Worm (Caenorhabditis elegans): Measurements from ENCODE around the gene Y57A10C.1.

ce11 chrII:12459422-12459821, 47.1 kb upstream of the Y57A10C.1 start, which contains the start of gene tag-281:
- no peak for TF ChIP-seq nhr-77 (tag; optimal IDR thresholded peaks at IDR 0.05)
- peak; percentile 13 for TF ChIP-seq nhr-6 (tag; optimal IDR thresholded peaks at IDR 0.05)
- no peak for TF ChIP-seq ama-1 (optimal IDR thresholded peaks at IDR 0.05)
- TF ChIP-seq fos-1 (tag; optimal IDR thresholded peaks at IDR 0.05): no peak
- TF ChIP-seq Y55F3AM.14 (GFP tag; optimal IDR thresholded peaks at IDR 0.05): no peak
- TF ChIP-seq lsy-2 (tag; optimal IDR thresholded peaks at IDR 0.05): peak; percentile 86 to 92
- no peak for TF ChIP-seq unc-62 (GFP tag; optimal IDR thresholded peaks at IDR 0.05)
- peak; percentile 66 for TF ChIP-seq lin-11 (tag; optimal IDR thresholded peaks at IDR 0.05)
- peak; percentile 68 for TF ChIP-seq mab-5 (tag; optimal IDR thresholded peaks at IDR 0.05)
- peak; percentile 85 for TF ChIP-seq lin-13 (GFP tag; optimal IDR thresholded peaks at IDR 0.05)
- TF ChIP-seq nhr-23 (tag; optimal IDR thresholded peaks at IDR 0.05): no peak
- TF ChIP-seq snpc-4 (tag; optimal IDR thresholded peaks at IDR 0.05): peak; percentile 85

Measured in whole organism, L2 larva.